Worm (Caenorhabditis elegans): ENCODE data around the gene R11G1.7.
A peak's percentile ranks its signal among the peaks of the same experiment; 100 is the strongest.

Gene R11G1.7

ce11 chrX:3697623-3698022 lies 41.6 kb downstream of the R11G1.7 start (continued):
- TF ChIP-seq lim-6 (tag; optimal IDR thresholded peaks at IDR 0.05): no peak
- TF ChIP-seq syd-9 (tag; optimal IDR thresholded peaks at IDR 0.05): peak; percentile 82
- TF ChIP-seq ceh-30 (tag; optimal IDR thresholded peaks at IDR 0.05): peak; percentile 52
- TF ChIP-seq pha-2 (tag; optimal IDR thresholded peaks at IDR 0.05): peak; percentile 87
- no peak for TF ChIP-seq pax-1 (tag; optimal IDR thresholded peaks at IDR 0.05)
- TF ChIP-seq F13H6.1 (tag; optimal IDR thresholded peaks at IDR 0.05): peak; percentile 82
- TF ChIP-seq pha-4 (tag; optimal IDR thresholded peaks at IDR 0.05): no peak
- TF ChIP-seq ceh-31 (tag; optimal IDR thresholded peaks at IDR 0.05): peak; percentile 63
- no peak for TF ChIP-seq hlh-30 (tag; optimal IDR thresholded peaks at IDR 0.05; ENCODE audit: insufficient read depth)
- peak; percentile 79 for TF ChIP-seq sox-2 (GFP tag; IDR thresholded peaks at IDR 0.05)
- TF ChIP-seq fkh-6 (tag; optimal IDR thresholded peaks at IDR 0.05): peak; percentile 81
- peak; percentile 78 for TF ChIP-seq npax-4 (tag; optimal IDR thresholded peaks at IDR 0.05)
- TF ChIP-seq ama-1 (optimal IDR thresholded peaks at IDR 0.05): no peak
- TF ChIP-seq elt-4 (tag; optimal IDR thresholded peaks at IDR 0.05): no peak
- peak; percentile 81 for TF ChIP-seq eyg-1 (tag; optimal IDR thresholded peaks at IDR 0.05)
- peak; percentile 24 for TF ChIP-seq fkh-10 (GFP tag; optimal IDR thresholded peaks at IDR 0.05)
- TF ChIP-seq K09A11.1 (tag; optimal IDR thresholded peaks at IDR 0.05; ENCODE audit: insufficient read depth): peak; percentile 47
- peak; percentile 77 for TF ChIP-seq C08G9.2 (tag; optimal IDR thresholded peaks at IDR 0.05)
- TF ChIP-seq ceh-48 (tag; optimal IDR thresholded peaks at IDR 0.05): peak; percentile 72
- TF ChIP-seq dve-1 (tag; optimal IDR thresholded peaks at IDR 0.05): peak; percentile 70
- peak; percentile 84 for TF ChIP-seq C38D4.7 (GFP tag; optimal IDR thresholded peaks at IDR 0.05)
- TF ChIP-seq sox-4 (tag; optimal IDR thresholded peaks at IDR 0.05): peak; percentile 87
- no peak for TF ChIP-seq pros-1 (tag; optimal IDR thresholded peaks at IDR 0.05)
- peak; percentile 73 for TF ChIP-seq ceh-24 (tag; optimal IDR thresholded peaks at IDR 0.05)
- TF ChIP-seq ceh-2 (tag; optimal IDR thresholded peaks at IDR 0.05): peak; percentile 80
- TF ChIP-seq hlh-6 (tag; optimal IDR thresholded peaks at IDR 0.05): peak; percentile 88
- peak; percentile 81 for TF ChIP-seq fax-1 (tag; optimal IDR thresholded peaks at IDR 0.05)
- TF ChIP-seq hlh-8 (tag; optimal IDR thresholded peaks at IDR 0.05): peak; percentile 74
- TF ChIP-seq unc-55 (GFP tag; optimal IDR thresholded peaks at IDR 0.05): no peak
- peak; percentile 82 for TF ChIP-seq ttx-3 (tag; optimal IDR thresholded peaks at IDR 0.05)
- peak; percentile 76 for TF ChIP-seq hlh-15 (tag; optimal IDR thresholded peaks at IDR 0.05)
- TF ChIP-seq ref-2 (tag; optimal IDR thresholded peaks at IDR 0.05): peak; percentile 79
- peak; percentile 74 for TF ChIP-seq hlh-13 (GFP tag; optimal IDR thresholded peaks at IDR 0.05)
- TF ChIP-seq ztf-16 (tag; optimal IDR thresholded peaks at IDR 0.05): peak; percentile 76
- peak; percentile 86 for TF ChIP-seq sdc-2 (tag; optimal IDR thresholded peaks at IDR 0.05)

- no peak for TF ChIP-seq hlh-6 (tag; optimal IDR thresholded peaks at IDR 0.05)
- TF ChIP-seq sox-4 (tag; optimal IDR thresholded peaks at IDR 0.05): no peak
- no peak for TF ChIP-seq lim-6 (tag; optimal IDR thresholded peaks at IDR 0.05)
These were observed 45.8 kb downstream of the R11G1.7 start for ce11 chrX:3701861-3702260.

- TF ChIP-seq nhr-11 (tag; optimal IDR thresholded peaks at IDR 0.05) (no peak), ztf-16 (tag; optimal IDR thresholded peaks at IDR 0.05) (no peak), eyg-1 (tag; optimal IDR thresholded peaks at IDR 0.05) (no peak)
These were observed 49.2 kb downstream of the R11G1.7 start for ce11 chrX:3705319-3705718.

ce11 chrX:3706319-3706718 lies 50.2 kb downstream of the R11G1.7 start:
- peak; percentile 14 for TF ChIP-seq hlh-6 (tag; optimal IDR thresholded peaks at IDR 0.05)
- no peak for TF ChIP-seq ttx-3 (tag; optimal IDR thresholded peaks at IDR 0.05)
- TF ChIP-seq ceh-14 (tag; optimal IDR thresholded peaks at IDR 0.05): no peak
- peak; percentile 41 for TF ChIP-seq rnt-1 (tag; optimal IDR thresholded peaks at IDR 0.05)
